Fruit fly (Drosophila melanogaster) whole organism, embryonic: ENCODE results near the gene CG10710.

Source experiments
- Ada2b ChIP-seq: fragments of 200-800 bp; sonication (Bioruptor generic); IDR thresholded peaks from 2 replicates; pipeline ENCODE4 v1.3.6; 2022; ENCODE audit warnings: missing biosample characterization, missing genetic modification characterization
- Antp ChIP-seq: fragments of 200-800 bp; sonication (Bioruptor generic); optimal IDR thresholded peaks from 3 replicates; lab custom pipeline; 2016; ENCODE audit warnings: missing biosample characterization, missing genetic modification characterization
- Atf-2 ChIP-seq: fragments of 200-800 bp; sonication (Bioruptor generic); optimal IDR thresholded peaks from 2 replicates; lab custom pipeline; 2016; ENCODE audit warnings: missing biosample characterization, missing genetic modification characterization
- B-H1 ChIP-seq: fragments of 200-800 bp; sonication (Bioruptor generic); IDR thresholded peaks from 3 replicates; pipeline ENCODE4 v1.3.6; 2022; ENCODE audit warnings: missing biosample characterization, missing genetic modification characterization
- C15 ChIP-seq: fragments of 200-800 bp; sonication (Bioruptor generic); IDR thresholded peaks from 3 replicates; pipeline ENCODE4 v1.3.6; 2022; ENCODE audit warnings: missing biosample characterization, missing genetic modification characterization
- CG10147 ChIP-seq: fragments of 200-800 bp; sonication (Bioruptor generic); optimal IDR thresholded peaks from 2 replicates; lab custom pipeline; 2019; ENCODE audit warnings: missing biosample characterization, mild to moderate bottlenecking, missing genetic modification characterization, moderate library complexity
- CG10267 ChIP-seq: fragments of 200-800 bp; sonication (Bioruptor generic); optimal IDR thresholded peaks from 2 replicates; lab custom pipeline; 2018; ENCODE audit warnings: missing biosample characterization, mild to moderate bottlenecking, missing genetic modification characterization, moderate library complexity
- CG10274 ChIP-seq: fragments of 200-800 bp; sonication (Bioruptor generic); optimal IDR thresholded peaks from 3 replicates; lab custom pipeline; 2017; ENCODE audit warnings: missing biosample characterization, mild to moderate bottlenecking, missing genetic modification characterization
- CG10431 ChIP-seq: fragments of 200-800 bp; sonication (Bioruptor generic); optimal IDR thresholded peaks from 3 replicates; lab custom pipeline; 2018; ENCODE audit warnings: missing biosample characterization, mild to moderate bottlenecking, missing genetic modification characterization
- CG1603 ChIP-seq: fragments of 200-800 bp; sonication (Bioruptor generic); optimal IDR thresholded peaks from 2 replicates; lab custom pipeline; 2019; ENCODE audit warnings: missing biosample characterization, mild to moderate bottlenecking, missing genetic modification characterization, moderate library complexity
- CG16815 ChIP-seq: fragments of 200-800 bp; sonication (Bioruptor generic); optimal IDR thresholded peaks from 3 replicates; lab custom pipeline; 2017; ENCODE audit warnings: missing biosample characterization, mild to moderate bottlenecking, missing genetic modification characterization
- CG18599 ChIP-seq: fragments of 200-800 bp; sonication (Bioruptor generic); optimal IDR thresholded peaks from 3 replicates; lab custom pipeline; 2017; ENCODE audit warnings: missing biosample characterization, missing genetic modification characterization, mild to moderate bottlenecking, moderate library complexity, missing genetic modification reagents
- CG2129 ChIP-seq: fragments of 200-800 bp; sonication (Bioruptor generic); IDR thresholded peaks from 2 replicates; pipeline ENCODE4 v1.3.6; 2022; ENCODE audit warnings: missing biosample characterization, missing genetic modification characterization; ENCODE audit not compliant: partially characterized antibody
- CG31365 ChIP-seq: fragments of 200-800 bp; sonication (Bioruptor generic); optimal IDR thresholded peaks from 2 replicates; lab custom pipeline; 2018; ENCODE audit warnings: missing biosample characterization, mild to moderate bottlenecking, missing genetic modification characterization
- CG3163 ChIP-seq: fragments of 200-800 bp; sonication (Bioruptor generic); optimal IDR thresholded peaks from 3 replicates; lab custom pipeline; 2016; ENCODE audit warnings: missing biosample characterization, missing genetic modification characterization
- CG33213 ChIP-seq: fragments of 200-800 bp; sonication (Bioruptor generic); optimal IDR thresholded peaks from 3 replicates; lab custom pipeline; 2016; ENCODE audit warnings: missing biosample characterization, missing genetic modification characterization
- CG3995 ChIP-seq: fragments of 200-800 bp; sonication (Bioruptor generic); optimal IDR thresholded peaks from 3 replicates; lab custom pipeline; 2016; ENCODE audit warnings: missing biosample characterization, missing genetic modification characterization
- CG4820 ChIP-seq: fragments of 200-800 bp; sonication (Bioruptor generic); optimal IDR thresholded peaks from 3 replicates; lab custom pipeline; 2016; ENCODE audit warnings: missing biosample characterization, missing genetic modification characterization
- CG6683 ChIP-seq: fragments of 200-800 bp; sonication (Bioruptor generic); optimal IDR thresholded peaks from 2 replicates; lab custom pipeline; 2017; ENCODE audit warnings: missing biosample characterization, mild to moderate bottlenecking, missing genetic modification characterization, missing genetic modification reagents
- CG6765 ChIP-seq: fragments of 200-800 bp; sonication (Bioruptor generic); optimal IDR thresholded peaks from 3 replicates; lab custom pipeline; 2017; ENCODE audit warnings: missing biosample characterization, mild to moderate bottlenecking, missing genetic modification characterization
- CG8281 ChIP-seq: fragments of 200-800 bp; sonication (Bioruptor generic); optimal IDR thresholded peaks from 2 replicates; lab custom pipeline; 2018; ENCODE audit warnings: missing biosample characterization, mild to moderate bottlenecking, missing genetic modification characterization, moderate library complexity
- CG9797 ChIP-seq: fragments of 200-800 bp; sonication (Bioruptor generic); optimal IDR thresholded peaks from 3 replicates; lab custom pipeline; 2018; ENCODE audit warnings: missing biosample characterization, mild to moderate bottlenecking, missing genetic modification characterization
- CG9876 ChIP-seq: fragments of 200-800 bp; sonication (Bioruptor generic); optimal IDR thresholded peaks from 2 replicates; lab custom pipeline; 2016; ENCODE audit warnings: missing biosample characterization, missing genetic modification characterization
- CkIIα-i1 ChIP-seq: fragments of 200-800 bp; sonication (Bioruptor generic); IDR thresholded peaks from 2 replicates; pipeline ENCODE4 v1.3.6; 2022; ENCODE audit warnings: missing biosample characterization, missing genetic modification characterization
- Dp ChIP-seq: fragments of 200-800 bp; sonication (Bioruptor generic); optimal IDR thresholded peaks from 2 replicates; lab custom pipeline; 2018; ENCODE audit warnings: missing biosample characterization, mild to moderate bottlenecking, missing genetic modification characterization, moderate library complexity
- Elba2 ChIP-seq: fragments of 200-800 bp; sonication (Bioruptor generic); optimal IDR thresholded peaks from 3 replicates; lab custom pipeline; 2016; ENCODE audit warnings: missing biosample characterization, missing genetic modification characterization
- H15 ChIP-seq: fragments of 200-800 bp; sonication (Bioruptor generic); IDR thresholded peaks from 3 replicates; pipeline ENCODE4 v1.3.6; 2022; ENCODE audit warnings: missing biosample characterization, missing genetic modification characterization
- Hmx ChIP-seq: fragments of 200-800 bp; sonication (Bioruptor generic); optimal IDR thresholded peaks from 2 replicates; lab custom pipeline; 2016; ENCODE audit warnings: missing biosample characterization, missing genetic modification characterization
- Kr ChIP-seq: fragments of 200-800 bp; sonication (Bioruptor generic); optimal IDR thresholded peaks from 2 replicates; lab custom pipeline; 2017; ENCODE audit warnings: missing biosample characterization, mild to moderate bottlenecking, missing genetic modification characterization
- Max ChIP-seq: fragments of 200-800 bp; sonication (Bioruptor generic); optimal IDR thresholded peaks from 2 replicates; lab custom pipeline; 2016; ENCODE audit warnings: missing biosample characterization, mild to moderate bottlenecking, missing genetic modification characterization
- Pdp1 ChIP-seq, 2 experiments: fragments of 200-800 bp; sonication (Bioruptor generic); optimal IDR thresholded peaks; 3 replicates each; lab custom pipeline; 2016; ENCODE audit warnings: missing biosample characterization in 2 of 2, missing genetic modification characterization in 2 of 2, mild to moderate bottlenecking in 1 of 2, moderate library complexity in 1 of 2
- Rfx ChIP-seq: fragments of 200-800 bp; sonication (Bioruptor generic); IDR thresholded peaks from 2 replicates; pipeline ENCODE4 v1.3.6; 2022; ENCODE audit warnings: missing biosample characterization, missing genetic modification characterization
- Ssrp ChIP-seq: fragments of 200-800 bp; sonication (Bioruptor generic); optimal IDR thresholded peaks from 2 replicates; lab custom pipeline; 2018; ENCODE audit warnings: missing biosample characterization, mild to moderate bottlenecking, missing genetic modification characterization, moderate library complexity
- TFAM ChIP-seq: fragments of 200-800 bp; sonication (Bioruptor generic); optimal IDR thresholded peaks from 2 replicates; lab custom pipeline; 2017; ENCODE audit warnings: missing biosample characterization, missing genetic modification characterization, inconsistent platforms
- Tbp ChIP-seq: fragments of >200 bp; optimal IDR thresholded peaks from 2 replicates; lab custom pipeline; 2018; ENCODE audit warnings: missing biosample characterization, missing genetic modification characterization
- ab ChIP-seq: fragments of 200-800 bp; sonication (Bioruptor generic); optimal IDR thresholded peaks from 2 replicates; lab custom pipeline; 2016; ENCODE audit warnings: missing biosample characterization, missing genetic modification characterization
- amos ChIP-seq: fragments of 200-800 bp; sonication (Bioruptor generic); IDR thresholded peaks from 2 replicates; pipeline ENCODE4 v1.3.6; 2022; ENCODE audit warnings: missing biosample characterization, missing genetic modification characterization; ENCODE audit not compliant: partially characterized antibody
- ato ChIP-seq: fragments of 200-800 bp; sonication (Bioruptor generic); IDR thresholded peaks from 2 replicates; pipeline ENCODE4 v1.3.6; 2022; ENCODE audit warnings: missing biosample characterization, missing genetic modification characterization; ENCODE audit not compliant: partially characterized antibody
- chinmo ChIP-seq: fragments of 200-800 bp; sonication (Bioruptor generic); IDR thresholded peaks from 4 replicates; pipeline ENCODE4 v1.3.6; 2022; ENCODE audit warnings: missing biosample characterization, missing genetic modification characterization; ENCODE audit not compliant: partially characterized antibody
- cwo ChIP-seq: fragments of 200-800 bp; sonication (Bioruptor generic); optimal IDR thresholded peaks from 3 replicates; lab custom pipeline; 2017; ENCODE audit warnings: missing biosample characterization, missing genetic modification characterization, mild to moderate bottlenecking, moderate library complexity, missing genetic modification reagents
- disco-r ChIP-seq: fragments of 200-800 bp; sonication (Bioruptor generic); optimal IDR thresholded peaks from 2 replicates; lab custom pipeline; 2016; ENCODE audit warnings: missing biosample characterization, missing genetic modification characterization
- dmrt11E ChIP-seq: fragments of 200-800 bp; sonication (Bioruptor generic); optimal IDR thresholded peaks from 3 replicates; lab custom pipeline; 2018; ENCODE audit warnings: missing biosample characterization, mild to moderate bottlenecking, missing genetic modification characterization, moderate library complexity
- dpn ChIP-seq, 2 experiments: fragments of 200-800 bp; sonication (Bioruptor generic); optimal IDR thresholded peaks; 3 replicates each; lab custom pipeline; 2016; ENCODE audit warnings: missing biosample characterization in 2 of 2, missing genetic modification characterization in 2 of 2
- ind ChIP-seq: fragments of 200-800 bp; sonication (Bioruptor generic); optimal IDR thresholded peaks from 3 replicates; lab custom pipeline; 2016; ENCODE audit warnings: missing biosample characterization, missing genetic modification characterization
- kay ChIP-seq: fragments of 200-800 bp; sonication (Bioruptor generic); optimal IDR thresholded peaks from 2 replicates; lab custom pipeline; 2016; ENCODE audit warnings: missing biosample characterization, missing genetic modification characterization
- pzg ChIP-seq: fragments of 200-800 bp; sonication (Bioruptor generic); optimal IDR thresholded peaks from 3 replicates; lab custom pipeline; 2018; ENCODE audit warnings: missing biosample characterization, mild to moderate bottlenecking, missing genetic modification characterization, moderate library complexity
- sob ChIP-seq: fragments of 200-800 bp; sonication (Bioruptor generic); IDR thresholded peaks from 2 replicates; pipeline ENCODE4 v1.3.6; 2022; ENCODE audit warnings: missing biosample characterization, missing genetic modification characterization
- tio ChIP-seq: fragments of 200-800 bp; sonication (Bioruptor generic); optimal IDR thresholded peaks from 2 replicates; lab custom pipeline; 2017; ENCODE audit warnings: missing biosample characterization, missing genetic modification characterization, inconsistent platforms
- tll ChIP-seq, 2 experiments: fragments of 200-800 bp in 1 of 2; fragments of >200 bp in 1 of 2; sonication (Bioruptor generic) in 1 of 2; optimal IDR thresholded peaks; 2 replicates each; lab custom pipeline; 2017 to 2019; ENCODE audit warnings: missing biosample characterization in 2 of 2, missing genetic modification characterization in 2 of 2, mild to moderate bottlenecking in 1 of 2, moderate library complexity in 1 of 2
- toy ChIP-seq: fragments of 200-800 bp; sonication (Bioruptor generic); IDR thresholded peaks from 2 replicates; pipeline ENCODE4 v1.3.6; 2022; ENCODE audit warnings: missing biosample characterization, missing genetic modification characterization

CG10710 gene

dm6 chr3L:13513112-13513538 is 6.3 kb downstream of the CG10710 start, which contains the start of the genes Vps36 and Liprin-beta (continued):
- no peak for TF ChIP-seq CG1603 (tag; lab: Kevin White, UChicago)
- TF ChIP-seq CG10274 (GFP tag; lab: Kevin White, UChicago), result peak; percentile 15
- TF ChIP-seq CG31365, result no peak
- peak; percentile 76 for TF ChIP-seq CG10147 (GFP tag; lab: Kevin White, UChicago)
- TF ChIP-seq dpn (GFP tag; optimal IDR thresholded peaks at IDR 0.05; lab: Kevin White, UChicago), result peak; percentile 92 to 94
- peak; percentile 94 for TF ChIP-seq ind (GFP tag; lab: Kevin White, UChicago)
- TF ChIP-seq CkIIα-i1 (GFP tag; lab: Robert Waterston, UW), result no peak
- TF ChIP-seq CG6683 (GFP tag; lab: Kevin White, UChicago), result peak; percentile 57
- peak; percentile 59 for TF ChIP-seq CG9797 (GFP tag; lab: Kevin White, UChicago)
- TF ChIP-seq pzg (GFP tag; lab: Kevin White, UChicago), result peak; percentile 77
- peak; percentile 4 for TF ChIP-seq TFAM
- peak; percentile 67 to 95 for TF ChIP-seq tll (GFP tag; optimal IDR thresholded peaks at IDR 0.05; lab: Kevin White, UChicago)
- TF ChIP-seq CG3163 (GFP tag; lab: Kevin White, UChicago), result peak; percentile 61
- TF ChIP-seq Ada2b (GFP tag; lab: Robert Waterston, UW), result peak; percentile 87
- TF ChIP-seq CG10431 (GFP tag; lab: Kevin White, UChicago), result no peak
- peak; percentile 76; the same call in 2 of the 3 replicates for TF ChIP-seq C15 (GFP tag; lab: Robert Waterston, UW)
- TF ChIP-seq CG33213 (GFP tag; lab: Kevin White, UChicago), result peak; percentile 87
- TF ChIP-seq CG4820 (GFP tag; lab: Kevin White, UChicago), result peak; percentile 84
- peak; percentile 44 for TF ChIP-seq CG8281 (tag; lab: Kevin White, UChicago)
- peak; percentile 88 for TF ChIP-seq Ssrp (tag; lab: Kevin White, UChicago)
- TF ChIP-seq ab, result peak; percentile 67
- TF ChIP-seq CG3995 (GFP tag; lab: Kevin White, UChicago), result peak; percentile 84
- peak; percentile 86; the same call in 1 of the 4 replicates for TF ChIP-seq chinmo (GFP tag; lab: Robert Waterston, UW)
- peak; percentile 91 for TF ChIP-seq amos
- peak; percentile 76 for TF ChIP-seq B-H1 (GFP tag; lab: Robert Waterston, UW)
- peak; percentile 35 for TF ChIP-seq CG10267 (tag; lab: Kevin White, UChicago)
- TF ChIP-seq disco-r (GFP tag; lab: Kevin White, UChicago), result peak; percentile 71
- TF ChIP-seq CG9876 (GFP tag; lab: Kevin White, UChicago), result peak; percentile 83
- TF ChIP-seq dmrt11E (tag; lab: Kevin White, UChicago), result peak; percentile 84
- TF ChIP-seq Atf-2 (GFP tag; lab: Kevin White, UChicago), result peak; percentile 90
- peak; percentile 95 for TF ChIP-seq CG2129 (GFP tag; lab: Robert Waterston, UW)
- peak; percentile 87 to 95 for TF ChIP-seq Pdp1 (GFP tag; optimal IDR thresholded peaks at IDR 0.05; lab: Kevin White, UChicago)
- no peak for TF ChIP-seq Tbp (GFP tag; lab: Kevin White, UChicago)
- TF ChIP-seq CG6765 (GFP tag; lab: Kevin White, UChicago), result peak; percentile 15
- no peak for TF ChIP-seq Hmx (GFP tag; lab: Kevin White, UChicago)
- no peak for TF ChIP-seq toy (GFP tag; lab: Robert Waterston, UW)
- TF ChIP-seq CG18599 (GFP tag; lab: Kevin White, UChicago), result peak; percentile 85
- peak; percentile 92 for TF ChIP-seq kay (GFP tag; lab: Kevin White, UChicago)
- peak; percentile 21 for TF ChIP-seq Dp (GFP tag; lab: Kevin White, UChicago)
- TF ChIP-seq Antp (GFP tag; lab: Kevin White, UChicago), result peak; percentile 92
- TF ChIP-seq Rfx, result peak; percentile 95
- TF ChIP-seq sob, result peak; percentile 93
- TF ChIP-seq Max (GFP tag; lab: Kevin White, UChicago), result peak; percentile 93
- TF ChIP-seq ato (GFP tag; lab: Robert Waterston, UW), result peak; percentile 74
- TF ChIP-seq Kr (GFP tag; lab: Kevin White, UChicago), result no peak
- peak; percentile 87 for TF ChIP-seq CG16815
- TF ChIP-seq H15, result peak; percentile 68; the same call in 2 of the 3 replicates
- peak; percentile 37 for TF ChIP-seq cwo (GFP tag; lab: Kevin White, UChicago)
- TF ChIP-seq Elba2 (GFP tag; lab: Kevin White, UChicago), result peak; percentile 90
- TF ChIP-seq tio (GFP tag; lab: Kevin White, UChicago), result no peak
